Worm (Caenorhabditis elegans) whole organism, L4/young adult: Measurements from ENCODE around the gene mpk-1.

ENCODE experiments used
- W03F9.2 ChIP-seq: fragments of 150-350 bp; optimal IDR thresholded peaks from 2 replicates; lab custom pipeline; 2014; ENCODE audit warnings: missing biosample characterization, missing genetic modification characterization
- dao-5 ChIP-seq: sonication (generic microtip); optimal IDR thresholded peaks from 2 replicates; lab custom pipeline; 2016; ENCODE audit warnings: missing genotype, missing genetic modification characterization, moderate library complexity, missing compliant biosample characterization
- him-1 ChIP-seq: sonication (generic microtip); optimal IDR thresholded peaks from 2 replicates; lab custom pipeline; 2016; ENCODE audit warnings: missing genotype, missing genetic modification reagents, missing genetic modification characterization, missing compliant biosample characterization

DNA sequence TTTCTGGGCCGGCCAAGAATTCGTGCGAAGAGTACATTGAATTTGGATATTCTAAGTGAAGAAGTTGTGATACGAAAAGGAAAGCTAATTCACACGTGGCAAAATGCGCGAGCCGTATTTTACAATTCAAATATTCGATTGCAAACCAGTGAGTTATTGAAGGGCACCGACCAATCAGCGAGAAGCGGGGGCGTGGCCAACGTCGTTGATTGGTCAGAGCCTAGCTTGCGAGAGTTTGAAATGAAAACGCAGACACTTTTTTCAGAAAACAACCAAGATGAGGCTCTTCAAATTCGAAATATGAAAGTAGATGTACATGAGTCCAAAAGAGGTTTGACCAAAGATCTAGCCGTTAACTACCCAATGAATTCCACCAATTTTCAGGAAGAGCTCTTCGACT lies 17.2 kb downstream of the mpk-1 start:
- TF ChIP-seq him-1 = no peak
- no peak for TF ChIP-seq dao-5 (tag; lab: Kevin White, UChicago)
- no peak for TF ChIP-seq W03F9.2 (tag; lab: Kevin White, UChicago)
